Worm (Caenorhabditis elegans) whole organism, early embryonic: ENCODE results near the gene C34F6.1.

Experiments
- B0310.2 ChIP-seq: sonication (generic microtip); optimal IDR thresholded peaks from 2 replicates; lab custom pipeline; 2016; ENCODE audit warnings: mild to moderate bottlenecking, missing genetic modification characterization, missing compliant biosample characterization
- ama-1 ChIP-seq: fragments of 150-350 bp; optimal IDR thresholded peaks from 2 replicates; lab custom pipeline; 2014
- ceh-36 ChIP-seq: sonication (generic microtip); optimal IDR thresholded peaks from 2 replicates; lab custom pipeline; 2016; ENCODE audit warnings: missing genetic modification characterization, inconsistent platforms, missing compliant biosample characterization
- ets-7 ChIP-seq: sonication (generic microtip); optimal IDR thresholded peaks from 2 replicates; lab custom pipeline; 2016; ENCODE audit warnings: missing genotype, missing genetic modification characterization, missing compliant biosample characterization
- flt-1 ChIP-seq: fragments of 200-800 bp; sonication (Bioruptor generic); IDR thresholded peaks from 2 replicates; pipeline ENCODE4 v1.3.6; 2022; ENCODE audit warnings: missing genetic modification characterization, missing compliant biosample characterization
- pes-1 ChIP-seq: fragments of 200-800 bp; sonication (Bioruptor generic); IDR thresholded peaks from 2 replicates; pipeline ENCODE4 v1.3.6; 2022; ENCODE audit warnings: missing genetic modification reagents, missing genetic modification characterization, missing compliant biosample characterization
- tbx-11 ChIP-seq: fragments of 200-800 bp; sonication (Bioruptor generic); IDR thresholded peaks from 2 replicates; pipeline ENCODE4 v1.3.6; 2022; ENCODE audit warnings: missing genetic modification characterization, missing compliant biosample characterization
- tra-4 ChIP-seq: sonication (generic microtip); optimal IDR thresholded peaks from 2 replicates; lab custom pipeline; 2017; ENCODE audit warnings: missing genetic modification characterization, missing compliant biosample characterization

ce11 chrX:11152720-11153119, 43.9 kb downstream of the C34F6.1 start, which contains the start of the genes C05C9.3 and C05C9.2:
- TF ChIP-seq pes-1 (GFP tag; lab: Robert Waterston, UW) (no peak), ama-1 (lab: Kevin White, UChicago) (no peak), tra-4 (tag; lab: Kevin White, UChicago) (no peak), ets-7 (tag; lab: Kevin White, UChicago) (no peak), flt-1 (GFP tag; lab: Robert Waterston, UW) (no peak), ceh-36 (no peak), B0310.2 (tag; lab: Kevin White, UChicago) (no peak), tbx-11 (no peak)
